Fruit fly (Drosophila melanogaster): ENCODE data around the gene GCC185.

Gene GCC185

DNA sequence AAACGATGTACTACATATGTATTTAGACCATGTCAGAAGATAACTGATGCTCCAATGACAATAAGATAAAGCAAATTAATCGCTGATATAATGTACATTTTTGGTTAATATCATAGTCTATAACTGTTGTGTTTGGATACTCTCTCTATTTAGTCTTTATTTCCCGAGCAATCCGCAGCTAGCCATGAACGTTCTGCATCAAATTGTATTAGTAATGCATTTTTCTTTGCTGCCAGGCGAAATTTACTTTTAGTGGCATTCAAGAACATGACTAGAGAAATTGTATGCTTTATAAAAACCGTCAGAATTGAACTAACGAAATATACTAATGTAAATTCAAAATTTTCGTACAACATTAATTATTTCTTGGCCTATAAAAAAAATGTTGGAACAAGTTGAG, 39.2 kb upstream of the GCC185 start, which contains the start of gene GC2:
GC2 (plus strand) TSS at position 301 of the 400 bp plus-strand sequence.
- no peak for TF ChIP-seq svp (GFP tag)
- TF ChIP-seq salr (GFP tag; optimal IDR thresholded peaks at IDR 0.05): no peak
- TF ChIP-seq CG4318 (GFP tag; optimal IDR thresholded peaks at IDR 0.05): no peak
- TF ChIP-seq CG9139 (GFP tag; optimal IDR thresholded peaks at IDR 0.05): no peak
- no peak for TF ChIP-seq Ets21C (GFP tag; optimal IDR thresholded peaks at IDR 0.05)
- no peak for TF ChIP-seq Hr38 (GFP tag; optimal IDR thresholded peaks at IDR 0.05)
- no peak for TF ChIP-seq fd59A (GFP tag; optimal IDR thresholded peaks at IDR 0.05)
- no peak for TF ChIP-seq Eip78C (GFP tag)
- TF ChIP-seq Hr4 (GFP tag; optimal IDR thresholded peaks at IDR 0.05): no peak
- TF ChIP-seq dsx (GFP tag; optimal IDR thresholded peaks at IDR 0.05; ENCODE audit: poor library complexity, severe bottlenecking): no peak
- TF ChIP-seq cyc (GFP tag; optimal IDR thresholded peaks at IDR 0.05): no peak
- no peak for TF ChIP-seq CG3919 (GFP tag; optimal IDR thresholded peaks at IDR 0.05)
- TF ChIP-seq fd85E (GFP tag; optimal IDR thresholded peaks at IDR 0.05): no peak
- no peak for TF ChIP-seq CG34406 (GFP tag; optimal IDR thresholded peaks at IDR 0.05)
- no peak for TF ChIP-seq eg (GFP tag; IDR thresholded peaks at IDR 0.05)

DNA sequence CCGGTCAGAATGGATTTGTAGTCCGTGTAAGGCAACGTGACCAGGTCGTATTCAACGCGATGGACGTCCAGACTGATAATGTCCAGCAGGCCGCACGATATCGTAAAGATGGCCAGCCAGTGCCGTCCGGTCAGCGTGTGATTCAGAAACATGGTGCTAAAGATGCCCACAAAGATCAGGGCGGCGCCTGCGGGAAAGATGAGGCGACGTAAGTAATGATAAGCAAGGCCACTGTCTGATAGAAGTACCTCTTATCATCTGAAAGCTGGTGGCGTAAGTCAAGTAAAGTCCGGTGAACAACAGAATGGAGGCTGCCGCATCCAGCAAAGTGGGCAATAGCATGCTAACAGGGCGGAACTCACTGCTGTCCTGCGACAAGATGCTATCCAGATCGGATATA, 36.7 kb upstream of the GCC185 start:
- no peak for TF ChIP-seq Sox15 (GFP tag; optimal IDR thresholded peaks at IDR 0.05)
- TF ChIP-seq Sox14 (GFP tag; optimal IDR thresholded peaks at IDR 0.05): no peak
- no peak for TF ChIP-seq CG11762 (GFP tag; optimal IDR thresholded peaks at IDR 0.05; ENCODE audit: insufficient read depth)
- no peak for TF ChIP-seq fd85E (GFP tag; optimal IDR thresholded peaks at IDR 0.05)
- no peak for TF ChIP-seq CG3919 (GFP tag; optimal IDR thresholded peaks at IDR 0.05)
- TF ChIP-seq CG16779 (tag; optimal IDR thresholded peaks at IDR 0.05): no peak
- no peak for TF ChIP-seq Hr4 (GFP tag; optimal IDR thresholded peaks at IDR 0.05)
- no peak for TF ChIP-seq vri (GFP tag; optimal IDR thresholded peaks at IDR 0.05)
- peak; percentile 97 for TF ChIP-seq svp (GFP tag)

DNA sequence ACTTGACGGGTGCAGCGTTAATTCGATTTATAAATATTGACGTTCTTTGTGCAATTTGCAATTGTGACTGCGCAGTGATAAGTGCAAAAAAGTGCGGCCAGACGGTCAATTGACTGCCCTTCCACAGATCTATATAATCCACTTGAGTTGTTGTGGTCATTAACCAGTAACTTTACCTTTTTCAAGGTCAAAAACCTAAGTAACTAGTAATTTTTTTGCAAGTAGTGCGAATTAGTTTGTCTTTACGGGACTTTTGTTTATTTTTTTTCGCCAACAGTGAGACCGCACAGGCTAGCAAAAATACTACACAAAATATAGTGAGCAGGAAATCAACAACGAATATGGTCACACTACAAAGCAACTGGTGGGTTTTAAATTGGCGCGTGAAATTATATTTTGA, 35.9 kb upstream of the GCC185 start, which contains the start of gene Tango9:
Tango9 (minus strand) TSS at position 280 of the 400 bp plus-strand sequence.
- TF ChIP-seq CG34406 (GFP tag; optimal IDR thresholded peaks at IDR 0.05) (peak; percentile 32), CG6792 (GFP tag; optimal IDR thresholded peaks at IDR 0.05) (peak; percentile 35), Smox (GFP tag; optimal IDR thresholded peaks at IDR 0.05) (no peak), Hr39 (GFP tag; optimal IDR thresholded peaks at IDR 0.05) (peak; percentile 60), Lpt (GFP tag; optimal IDR thresholded peaks at IDR 0.05) (no peak), fkh (GFP tag; optimal IDR thresholded peaks at IDR 0.05) (peak; percentile 66), Sox15 (GFP tag; optimal IDR thresholded peaks at IDR 0.05) (no peak), CG3032 (tag; optimal IDR thresholded peaks at IDR 0.05) (peak; percentile 21), Blimp-1 (GFP tag; optimal IDR thresholded peaks at IDR 0.05) (peak; percentile 29), eg (GFP tag; IDR thresholded peaks at IDR 0.05) (no peak), acj6 (GFP tag; optimal IDR thresholded peaks at IDR 0.05) (peak; percentile 33), Gug (GFP tag; IDR thresholded peaks at IDR 0.05) (no peak), dac (GFP tag; optimal IDR thresholded peaks at IDR 0.05) (no peak), CG16779 (tag; optimal IDR thresholded peaks at IDR 0.05) (no peak), CG3919 (GFP tag; optimal IDR thresholded peaks at IDR 0.05) (peak; percentile 67), spab (GFP tag; optimal IDR thresholded peaks at IDR 0.05) (peak; percentile 8), CG11902 (GFP tag; optimal IDR thresholded peaks at IDR 0.05) (peak; percentile 45), CG7368 (GFP tag; optimal IDR thresholded peaks at IDR 0.05) (peak; percentile 38), svp (GFP tag) (peak; percentile 84), CG11294 (GFP tag; IDR thresholded peaks at IDR 0.05) (no peak), CG11762 (GFP tag; optimal IDR thresholded peaks at IDR 0.05; ENCODE audit: insufficient read depth) (peak; percentile 2), Sox102F (GFP tag; optimal IDR thresholded peaks at IDR 0.05) (peak; percentile 37), Hr38 (GFP tag; optimal IDR thresholded peaks at IDR 0.05) (no peak), CG8632 (GFP tag; optimal IDR thresholded peaks at IDR 0.05) (peak; percentile 12), CG10631 (GFP tag; optimal IDR thresholded peaks at IDR 0.05) (peak; percentile 17), fd59A (GFP tag; optimal IDR thresholded peaks at IDR 0.05) (no peak), dsx (GFP tag; optimal IDR thresholded peaks at IDR 0.05; ENCODE audit: poor library complexity, severe bottlenecking) (peak; percentile 24), Ets21C (GFP tag; optimal IDR thresholded peaks at IDR 0.05) (no peak), CG6163 (GFP tag; IDR thresholded peaks at IDR 0.05) (peak; percentile 63; the same call in 2 of the 3 replicates), ss (GFP tag; optimal IDR thresholded peaks at IDR 0.05) (peak; percentile 9 to 47), CG1621 (tag; optimal IDR thresholded peaks at IDR 0.05) (peak; percentile 45), CG6276 (GFP tag; optimal IDR thresholded peaks at IDR 0.05) (no peak), fd85E (GFP tag; optimal IDR thresholded peaks at IDR 0.05) (no peak), lz (GFP tag; optimal IDR thresholded peaks at IDR 0.05) (peak; percentile 56), Hr4 (GFP tag; optimal IDR thresholded peaks at IDR 0.05) (peak; percentile 6), cyc (GFP tag; optimal IDR thresholded peaks at IDR 0.05) (peak; percentile 63), OdsH (GFP tag; optimal IDR thresholded peaks at IDR 0.05) (peak; percentile 4), Ets96B (tag; optimal IDR thresholded peaks at IDR 0.05) (peak; percentile 47), net (GFP tag; optimal IDR thresholded peaks at IDR 0.05) (peak; percentile 33), Eip93F (GFP tag; optimal IDR thresholded peaks at IDR 0.05) (no peak)

Data from whole organism, prepupa.